Worm (Caenorhabditis elegans) whole organism, L1 larva: Measurements from ENCODE around the gene str-177.

Experiments used
- F16B12.6 ChIP-seq: fragments of 150-350 bp; optimal IDR thresholded peaks from 2 replicates; lab custom pipeline; 2014; ENCODE audit warnings: missing biosample characterization, missing genetic modification characterization
- Y116A8C.19 ChIP-seq: sonication (generic microtip); optimal IDR thresholded peaks from 2 replicates; lab custom pipeline; 2016; ENCODE audit warnings: missing compliant biosample characterization, missing genetic modification characterization, borderline replicate concordance
- aly-2 ChIP-seq: fragments of 150-350 bp; optimal IDR thresholded peaks from 2 replicates; lab custom pipeline; 2014; ENCODE audit warnings: missing biosample characterization, missing genetic modification characterization
- ama-1 ChIP-seq: fragments of 150-350 bp; optimal IDR thresholded peaks from 2 replicates; lab custom pipeline; 2014
- ceh-63 ChIP-seq: fragments of 200-800 bp; sonication (Bioruptor generic); optimal IDR thresholded peaks from 2 replicates; lab custom pipeline; 2018; ENCODE audit warnings: mild to moderate bottlenecking, missing genetic modification characterization, missing compliant biosample characterization
- ceh-8 ChIP-seq: fragments of 200-800 bp; sonication (Bioruptor generic); optimal IDR thresholded peaks from 2 replicates; lab custom pipeline; 2018; ENCODE audit warnings: mild to moderate bottlenecking, missing genetic modification characterization, moderate library complexity, missing compliant biosample characterization
- ceh-82 ChIP-seq, 3 experiments: fragments of 150-350 bp in 1 of 3; sonication (generic microtip) in 2 of 3; optimal IDR thresholded peaks; 2 replicates each; lab custom pipeline; 2014 to 2017; ENCODE audit warnings: missing biosample characterization in 3 of 3, missing genetic modification characterization in 3 of 3
- ceh-88 ChIP-seq: fragments of 200-800 bp; sonication (Bioruptor generic); IDR thresholded peaks from 2 replicates; pipeline ENCODE4 v1.3.6; 2022; ENCODE audit warnings: missing genetic modification characterization, missing compliant biosample characterization
- ceh-90 ChIP-seq: sonication (generic microtip); optimal IDR thresholded peaks from 2 replicates; lab custom pipeline; 2016; ENCODE audit warnings: missing genetic modification characterization, missing compliant biosample characterization
- dpl-1 ChIP-seq, 3 experiments: fragments of 150-350 bp in 2 of 3; sonication (generic microtip) in 1 of 3; optimal IDR thresholded peaks; 2 replicates each; lab custom pipeline; 2014 to 2017; ENCODE audit warnings: missing biosample characterization in 3 of 3, missing genetic modification characterization in 3 of 3, missing genetic modification reagents in 3 of 3
- efl-1 ChIP-seq, 4 experiments: fragments of 150-350 bp; optimal IDR thresholded peaks in 3 of 4; peaks in 1 of 4; 1 replicate in 1 of 4; 2 replicates in 3 of 4; lab custom pipeline; 2014; ENCODE audit warnings: missing biosample characterization in 2 of 4, missing genetic modification characterization in 2 of 4, missing genetic modification reagents in 2 of 4
- efl-3 ChIP-seq: fragments of 200-800 bp; sonication (Bioruptor generic); optimal IDR thresholded peaks from 2 replicates; lab custom pipeline; 2018; ENCODE audit warnings: mild to moderate bottlenecking, missing genetic modification characterization, missing compliant biosample characterization
- egl-13 ChIP-seq: sonication (generic microtip); optimal IDR thresholded peaks from 2 replicates; lab custom pipeline; 2016; ENCODE audit warnings: missing genotype, missing genetic modification reagents, missing genetic modification characterization, missing compliant biosample characterization
- elt-2 ChIP-seq: sonication (generic microtip); optimal IDR thresholded peaks from 2 replicates; lab custom pipeline; 2016; ENCODE audit warnings: missing genetic modification characterization, mild to moderate bottlenecking, inconsistent platforms, missing compliant biosample characterization, missing genetic modification reagents
- elt-3 ChIP-seq, 6 experiments: fragments of 150-350 bp in 1 of 6; sonication (generic microtip); optimal IDR thresholded peaks; 2 replicates each; lab custom pipeline; 2017 to 2018; ENCODE audit warnings: missing biosample characterization in 6 of 6, missing genetic modification characterization in 6 of 6, inconsistent platforms in 1 of 6
- ets-5 ChIP-seq: fragments of 200-800 bp; sonication (Bioruptor generic); IDR thresholded peaks from 2 replicates; pipeline ENCODE4 v1.3.6; 2022; ENCODE audit warnings: missing genetic modification characterization, missing compliant biosample characterization
- fkh-10 ChIP-seq: sonication (generic microtip); optimal IDR thresholded peaks from 2 replicates; lab custom pipeline; 2017; ENCODE audit warnings: missing biosample characterization, missing genetic modification reagents, missing genetic modification characterization
- fos-1 ChIP-seq: fragments of 150-350 bp; optimal IDR thresholded peaks from 2 replicates; lab custom pipeline; 2014; ENCODE audit warnings: missing biosample characterization, missing genetic modification characterization
- grh-1 ChIP-seq: fragments of 200-800 bp; sonication (Bioruptor generic); IDR thresholded peaks from 2 replicates; pipeline ENCODE4 v1.3.6; 2022; ENCODE audit warnings: missing genetic modification reagents, missing genetic modification characterization, missing compliant biosample characterization
- hlh-17 ChIP-seq: fragments of 200-800 bp; sonication (Bioruptor generic); optimal IDR thresholded peaks from 2 replicates; lab custom pipeline; 2018; ENCODE audit warnings: missing genetic modification characterization, mild to moderate bottlenecking, missing compliant biosample characterization, moderate library complexity, borderline replicate concordance
- hlh-4 ChIP-seq: sonication (generic microtip); optimal IDR thresholded peaks from 2 replicates; lab custom pipeline; 2016; ENCODE audit warnings: mild to moderate bottlenecking, missing genetic modification characterization, missing compliant biosample characterization
- irx-1 ChIP-seq: sonication (generic microtip); optimal IDR thresholded peaks from 2 replicates; lab custom pipeline; 2016; ENCODE audit warnings: missing genetic modification characterization, missing compliant biosample characterization
- jun-1 ChIP-seq: fragments of 150-350 bp; optimal IDR thresholded peaks from 2 replicates; lab custom pipeline; 2014; ENCODE audit warnings: missing biosample characterization, missing genetic modification reagents, missing genetic modification characterization
- lin-13 ChIP-seq: fragments of 150-350 bp; optimal IDR thresholded peaks from 2 replicates; lab custom pipeline; 2014; ENCODE audit warnings: missing biosample characterization, missing genetic modification reagents, missing genetic modification characterization
- lin-15B ChIP-seq: fragments of 150-350 bp; sonication (generic microtip); optimal IDR thresholded peaks from 3 replicates; lab custom pipeline; 2014; ENCODE audit warnings: missing biosample characterization, missing genetic modification characterization
- lin-39 ChIP-seq: fragments of 150-350 bp; optimal IDR thresholded peaks from 2 replicates; lab custom pipeline; 2014; ENCODE audit warnings: missing biosample characterization, missing genetic modification reagents, missing genetic modification characterization
- lir-3 ChIP-seq: sonication (generic microtip); optimal IDR thresholded peaks from 2 replicates; lab custom pipeline; 2016; ENCODE audit warnings: mild to moderate bottlenecking, missing genetic modification characterization, moderate library complexity, missing compliant biosample characterization; ENCODE audit not compliant: poor library complexity
- mab-9 ChIP-seq: fragments of 200-800 bp; sonication (Bioruptor generic); IDR thresholded peaks from 2 replicates; pipeline ENCODE4 v1.3.6; 2022; ENCODE audit warnings: missing genetic modification reagents, missing genetic modification characterization, missing compliant biosample characterization
- mdl-1 ChIP-seq, 2 experiments: fragments of 150-350 bp; optimal IDR thresholded peaks; 2 replicates each; lab custom pipeline; 2014 to 2017; ENCODE audit warnings: missing biosample characterization in 2 of 2, missing genetic modification characterization in 2 of 2, inconsistent platforms in 1 of 2
- mef-2 ChIP-seq: fragments of 150-350 bp; optimal IDR thresholded peaks from 2 replicates; lab custom pipeline; 2014; ENCODE audit warnings: missing biosample characterization, missing genetic modification characterization
- mep-1 ChIP-seq: fragments of 150-350 bp; optimal IDR thresholded peaks from 2 replicates; lab custom pipeline; 2014; ENCODE audit warnings: missing biosample characterization, missing genetic modification characterization
- nhr-11 ChIP-seq: fragments of 150-350 bp; optimal IDR thresholded peaks from 2 replicates; lab custom pipeline; 2014; ENCODE audit warnings: missing biosample characterization, missing genetic modification characterization
- nhr-19 ChIP-seq: fragments of 200-800 bp; sonication (Bioruptor generic); conservative IDR thresholded peaks from 2 replicates; pipeline ENCODE4 v1.3.6; 2022; ENCODE audit warnings: missing genetic modification characterization, missing compliant biosample characterization
- nhr-28 ChIP-seq: fragments of 150-350 bp; optimal IDR thresholded peaks from 2 replicates; lab custom pipeline; 2014; ENCODE audit warnings: missing biosample characterization, missing genetic modification characterization
- nhr-71 ChIP-seq: sonication (generic microtip); optimal IDR thresholded peaks from 2 replicates; lab custom pipeline; 2016; ENCODE audit warnings: mild to moderate bottlenecking, missing genetic modification characterization, moderate library complexity, missing compliant biosample characterization
- nhr-76 ChIP-seq: sonication (generic microtip); optimal IDR thresholded peaks from 2 replicates; lab custom pipeline; 2017; ENCODE audit warnings: missing biosample characterization, missing genetic modification characterization
- nhr-77 ChIP-seq: fragments of 150-350 bp; optimal IDR thresholded peaks from 2 replicates; lab custom pipeline; 2014; ENCODE audit warnings: missing biosample characterization, missing genetic modification characterization
- nhr-84 ChIP-seq: sonication (generic microtip); optimal IDR thresholded peaks from 2 replicates; lab custom pipeline; 2017; ENCODE audit warnings: missing biosample characterization, missing genetic modification characterization
- nhr-90 ChIP-seq: sonication (generic microtip); optimal IDR thresholded peaks from 2 replicates; lab custom pipeline; 2016; ENCODE audit warnings: mild to moderate bottlenecking, missing genetic modification characterization, missing compliant biosample characterization; ENCODE audit not compliant: poor library complexity
- pax-3 ChIP-seq: fragments of 200-800 bp; sonication (Bioruptor generic); optimal IDR thresholded peaks from 2 replicates; lab custom pipeline; 2018; ENCODE audit warnings: mild to moderate bottlenecking, missing genetic modification characterization, moderate library complexity, missing compliant biosample characterization
- skn-1 ChIP-seq: fragments of 150-350 bp; optimal IDR thresholded peaks from 2 replicates; lab custom pipeline; 2014; ENCODE audit warnings: missing biosample characterization, missing genetic modification characterization
- snpc-4 ChIP-seq: fragments of 150-350 bp; optimal IDR thresholded peaks from 2 replicates; lab custom pipeline; 2014; ENCODE audit warnings: missing biosample characterization, missing genetic modification characterization
- snu-23 ChIP-seq: sonication (generic microtip); optimal IDR thresholded peaks from 2 replicates; lab custom pipeline; 2016; ENCODE audit warnings: missing genetic modification characterization, missing compliant biosample characterization
- sox-4 ChIP-seq: sonication (generic microtip); optimal IDR thresholded peaks from 2 replicates; lab custom pipeline; 2016; ENCODE audit warnings: missing genetic modification characterization, missing compliant biosample characterization
- swsn-7 ChIP-seq: sonication (generic microtip); optimal IDR thresholded peaks from 2 replicates; lab custom pipeline; 2016; ENCODE audit warnings: missing genetic modification characterization, missing compliant biosample characterization
- tbx-2 ChIP-seq: sonication (generic microtip); optimal IDR thresholded peaks from 2 replicates; lab custom pipeline; 2016; ENCODE audit warnings: missing genetic modification characterization, missing compliant biosample characterization
- unc-30 ChIP-seq: sonication (generic microtip); optimal IDR thresholded peaks from 2 replicates; lab custom pipeline; 2017; ENCODE audit warnings: missing biosample characterization, missing genetic modification characterization
- unc-62 ChIP-seq: fragments of 150-350 bp; optimal IDR thresholded peaks from 2 replicates; lab custom pipeline; 2014; ENCODE audit warnings: missing biosample characterization, missing genetic modification reagents, missing genetic modification characterization
- xbp-1 ChIP-seq: sonication (generic microtip); optimal IDR thresholded peaks from 2 replicates; lab custom pipeline; 2016; ENCODE audit warnings: missing genetic modification characterization, missing compliant biosample characterization
- ztf-11 ChIP-seq, 2 experiments: sonication (generic microtip); optimal IDR thresholded peaks; 2 replicates each; lab custom pipeline; 2016 to 2017; ENCODE audit warnings: missing genetic modification characterization in 2 of 2, missing biosample characterization in 1 of 2, missing compliant biosample characterization in 1 of 2
- ztf-4 ChIP-seq: fragments of 150-350 bp; optimal IDR thresholded peaks from 2 replicates; lab custom pipeline; 2014; ENCODE audit warnings: missing biosample characterization, missing genetic modification characterization

The str-177 gene

DNA sequence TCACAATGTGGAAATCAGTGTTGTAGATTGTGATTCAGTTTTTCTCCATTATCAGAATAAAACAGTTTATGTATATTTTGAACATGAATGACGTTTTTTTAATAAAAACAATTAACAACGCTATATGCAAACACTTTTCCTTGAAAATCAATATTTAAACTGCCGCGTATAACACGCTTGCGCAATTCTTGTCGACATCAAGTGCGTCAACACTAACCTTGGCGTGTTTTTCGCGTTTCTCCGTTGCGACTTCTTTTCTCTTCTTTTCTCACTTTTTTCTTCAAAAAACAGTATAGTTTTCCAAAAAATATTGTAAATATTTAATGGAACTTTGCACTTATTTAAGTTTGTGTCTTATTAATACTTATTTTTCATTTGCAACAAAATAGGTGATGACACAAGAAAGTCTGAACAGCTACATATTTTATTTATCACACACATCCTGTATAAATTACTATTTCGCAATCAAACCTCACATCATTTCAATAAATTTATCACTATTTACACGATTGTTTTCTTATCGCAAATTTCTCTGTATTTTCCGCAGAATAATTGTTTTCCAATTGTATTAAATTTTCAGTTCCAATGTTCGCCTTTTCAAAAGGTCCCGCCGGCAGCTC lies 23.5 kb downstream of the str-177 start, which contains the start of gene spas-1 (continued):
- peak; percentile 95 for TF ChIP-seq nhr-71 (tag; lab: Kevin White, UChicago)
- TF ChIP-seq nhr-77 (tag; lab: Kevin White, UChicago), result peak; percentile 79
- TF ChIP-seq ztf-4 (tag; lab: Kevin White, UChicago), result peak; percentile 76
- TF ChIP-seq ztf-11 (tag; optimal IDR thresholded peaks at IDR 0.05; lab: Kevin White, UChicago), result peak in 1 of 2 experiments; percentile 62
- TF ChIP-seq Y116A8C.19 (tag; lab: Kevin White, UChicago), result no peak
- TF ChIP-seq lin-39, result peak; percentile 94
- peak; percentile 46 for TF ChIP-seq pax-3 (tag; lab: Kevin White, UChicago)
- peak; percentile 89 to 98 for TF ChIP-seq efl-1 (optimal IDR thresholded peaks at IDR 0.05; lab: Kevin White, UChicago)
- TF ChIP-seq efl-1 (GFP tag; optimal IDR thresholded peaks at IDR 0.05 in 1 of 2; lab: Kevin White, UChicago), result peak; percentile 97 to 100
- TF ChIP-seq fos-1, result peak; percentile 75
- TF ChIP-seq nhr-90 (tag; lab: Kevin White, UChicago), result peak; percentile 92
- TF ChIP-seq ama-1 (lab: Kevin White, UChicago), result peak; percentile 77
- TF ChIP-seq efl-3 (GFP tag; lab: Kevin White, UChicago), result no peak
- TF ChIP-seq nhr-84, result no peak
- TF ChIP-seq grh-1 (GFP tag; lab: Robert Waterston, UW), result peak; percentile 81
- peak; percentile 91 for TF ChIP-seq snpc-4
- no peak for TF ChIP-seq hlh-4 (tag; lab: Kevin White, UChicago)
- peak; percentile 84 for TF ChIP-seq nhr-11 (tag; lab: Kevin White, UChicago)
- TF ChIP-seq elt-3 (tag; optimal IDR thresholded peaks at IDR 0.05; lab: Kevin White, UChicago), result peak in 3 of 6 experiments; percentile 47 to 87 (median 87)
- TF ChIP-seq unc-30, result peak; percentile 42
- peak; percentile 66 for TF ChIP-seq aly-2
- TF ChIP-seq mab-9, result no peak
- peak; percentile 92 for TF ChIP-seq tbx-2 (tag; lab: Kevin White, UChicago)
- TF ChIP-seq ceh-82 (tag; optimal IDR thresholded peaks at IDR 0.05; lab: Kevin White, UChicago), result peak; percentile 76 to 91 (median 84)
- TF ChIP-seq nhr-28 (tag; lab: Kevin White, UChicago), result no peak
- peak; percentile 78 for TF ChIP-seq lin-15B (tag; lab: Kevin White, UChicago)
- peak; percentile 93 for TF ChIP-seq snu-23 (GFP tag; lab: Kevin White, UChicago)
- TF ChIP-seq ceh-88, result 0 out of 2 replicates have a peak, but pooled peaks have one; percentile 36
- TF ChIP-seq ceh-90 (tag; lab: Kevin White, UChicago), result no peak
- TF ChIP-seq nhr-19 (GFP tag; lab: Robert Waterston, UW), result peak; percentile 92
- TF ChIP-seq ceh-63, result no peak
- peak; percentile 92 for TF ChIP-seq swsn-7
- TF ChIP-seq F16B12.6, result peak; percentile 59
- TF ChIP-seq elt-2 (tag; lab: Kevin White, UChicago), result peak; percentile 81
- peak; percentile 68 for TF ChIP-seq ceh-8 (GFP tag; lab: Kevin White, UChicago)
- TF ChIP-seq jun-1 (tag; lab: Kevin White, UChicago), result peak; percentile 83
- TF ChIP-seq hlh-17, result no peak
- TF ChIP-seq xbp-1, result peak; percentile 92
- TF ChIP-seq nhr-76 (tag; lab: Kevin White, UChicago), result no peak
- TF ChIP-seq mdl-1 (tag; optimal IDR thresholded peaks at IDR 0.05; lab: Kevin White, UChicago), result peak in 1 of 2 experiments; percentile 79
- TF ChIP-seq lin-13 (GFP tag; lab: Kevin White, UChicago), result peak; percentile 86
- peak; percentile 78 for TF ChIP-seq sox-4 (tag; lab: Kevin White, UChicago)
- TF ChIP-seq skn-1 (tag; lab: Kevin White, UChicago), result peak; percentile 88
- TF ChIP-seq egl-13 (tag; lab: Kevin White, UChicago), result peak; percentile 79
- TF ChIP-seq lir-3, result peak; percentile 66
- TF ChIP-seq mep-1 (tag; lab: Kevin White, UChicago), result peak; percentile 98
- TF ChIP-seq irx-1 (tag; lab: Kevin White, UChicago), result peak; percentile 79
- TF ChIP-seq dpl-1 (GFP tag; optimal IDR thresholded peaks at IDR 0.05; lab: Kevin White, UChicago), result peak; percentile 98
- TF ChIP-seq mef-2 (tag; lab: Kevin White, UChicago), result peak; percentile 32
- TF ChIP-seq unc-62 (GFP tag; lab: Kevin White, UChicago), result peak; percentile 42
- TF ChIP-seq fkh-10, result peak; percentile 37
- no peak for TF ChIP-seq ets-5 (GFP tag; lab: Robert Waterston, UW)
